Worm (Caenorhabditis elegans) whole organism, early embryonic: ENCODE data around the gene sri-25.

ENCODE experiments used
- ama-1 ChIP-seq: fragments of 150-350 bp; optimal IDR thresholded peaks from 2 replicates; lab custom pipeline; 2014
- flt-1 ChIP-seq: fragments of 200-800 bp; sonication (Bioruptor generic); IDR thresholded peaks from 2 replicates; pipeline ENCODE4 v1.3.6; 2022; ENCODE audit warnings: missing genetic modification characterization, missing compliant biosample characterization
- tbx-37 ChIP-seq: fragments of 200-800 bp; sonication (Bioruptor generic); conservative IDR thresholded peaks from 2 replicates; pipeline ENCODE4 v1.3.6; 2022; ENCODE audit warnings: missing genetic modification reagents, missing genetic modification characterization, missing compliant biosample characterization
- tra-4 ChIP-seq: sonication (generic microtip); optimal IDR thresholded peaks from 2 replicates; lab custom pipeline; 2017; ENCODE audit warnings: missing genetic modification characterization, missing compliant biosample characterization

DNA sequence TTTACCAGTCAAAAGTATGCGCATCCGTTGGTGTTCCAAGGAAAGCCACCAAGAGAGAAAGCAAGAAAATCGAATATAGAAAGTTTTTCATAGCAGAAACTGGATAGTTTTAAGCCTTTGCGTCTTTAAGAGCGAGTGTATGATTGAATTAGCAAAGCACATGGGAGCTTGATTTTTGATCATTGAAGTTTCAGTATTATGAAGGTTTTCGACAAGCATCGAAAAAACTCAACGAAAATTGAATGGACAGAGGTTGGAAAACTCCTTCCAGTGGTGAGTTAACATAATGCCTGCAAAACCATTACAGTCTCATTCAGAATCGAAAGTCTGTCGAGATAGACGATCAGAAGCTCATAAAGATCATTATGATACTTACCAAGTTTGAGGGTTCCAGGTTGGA is 22.9 kb upstream of the sri-25 start, which contains the start of gene Y75B12B.13:
- TF ChIP-seq tra-4 (no peak), flt-1 (GFP tag; lab: Robert Waterston, UW) (no peak), ama-1 (no peak), tbx-37 (GFP tag; lab: Robert Waterston, UW) (no peak)
